Worm (Caenorhabditis elegans) whole organism, L3 larva: ENCODE results near the gene C47E8.3.

Experiments
- ZK546.5 ChIP-seq: sonication (generic microtip); optimal IDR thresholded peaks from 2 replicates; lab custom pipeline; 2017; ENCODE audit warnings: missing biosample characterization, missing genetic modification characterization
- ama-1 ChIP-seq: fragments of 150-350 bp; optimal IDR thresholded peaks from 2 replicates; lab custom pipeline; 2018
- ceh-16 ChIP-seq: sonication (generic microtip); optimal IDR thresholded peaks from 2 replicates; lab custom pipeline; 2017; ENCODE audit warnings: missing biosample characterization, missing genetic modification characterization
- ceh-82 ChIP-seq: fragments of 150-350 bp; optimal IDR thresholded peaks from 2 replicates; lab custom pipeline; 2014; ENCODE audit warnings: missing biosample characterization, missing genetic modification characterization
- ceh-9 ChIP-seq: sonication (generic microtip); optimal IDR thresholded peaks from 2 replicates; lab custom pipeline; 2018; ENCODE audit warnings: missing biosample characterization, missing genetic modification characterization
- daf-12 ChIP-seq: fragments of 150-350 bp; optimal IDR thresholded peaks from 2 replicates; lab custom pipeline; 2014; ENCODE audit warnings: missing biosample characterization, missing genetic modification reagents, missing genetic modification characterization
- egl-27 ChIP-seq: sonication (generic microtip); optimal IDR thresholded peaks from 4 replicates; lab custom pipeline; 2017; ENCODE audit warnings: missing biosample characterization, missing genetic modification reagents, missing genetic modification characterization
- egl-5 ChIP-seq: fragments of 150-350 bp; optimal IDR thresholded peaks from 2 replicates; lab custom pipeline; 2017; ENCODE audit warnings: missing biosample characterization, missing genetic modification reagents, missing genetic modification characterization, inconsistent platforms
- elt-1 ChIP-seq: fragments of 150-350 bp; optimal IDR thresholded peaks from 2 replicates; lab custom pipeline; 2014; ENCODE audit warnings: missing biosample characterization, missing genetic modification characterization
- elt-2 ChIP-seq: sonication (generic microtip); optimal IDR thresholded peaks from 2 replicates; lab custom pipeline; 2016; ENCODE audit warnings: missing genetic modification reagents, mild to moderate bottlenecking, missing genetic modification characterization, missing compliant biosample characterization
- elt-3 ChIP-seq, 3 experiments: fragments of 150-350 bp in 1 of 3; sonication (generic microtip) in 2 of 3; optimal IDR thresholded peaks; 2 replicates in 2 of 3; 4 replicates in 1 of 3; lab custom pipeline; 2014 to 2017; ENCODE audit warnings: missing biosample characterization in 3 of 3, missing genetic modification characterization in 3 of 3
- eor-1 ChIP-seq, 2 experiments: fragments of 150-350 bp; optimal IDR thresholded peaks; 2 replicates each; lab custom pipeline; 2014 to 2018; ENCODE audit warnings: missing biosample characterization in 2 of 2, missing genetic modification characterization in 2 of 2
- fkh-10 ChIP-seq: sonication (generic microtip); optimal IDR thresholded peaks from 2 replicates; lab custom pipeline; 2017; ENCODE audit warnings: missing biosample characterization, missing genetic modification reagents, missing genetic modification characterization
- fkh-2 ChIP-seq: fragments of 150-350 bp; optimal IDR thresholded peaks from 2 replicates; lab custom pipeline; 2014; ENCODE audit warnings: missing biosample characterization, missing genetic modification reagents, missing genetic modification characterization
- fos-1 ChIP-seq: fragments of 150-350 bp; optimal IDR thresholded peaks from 2 replicates; lab custom pipeline; 2014; ENCODE audit warnings: missing biosample characterization, missing genetic modification characterization
- hmg-11 ChIP-seq: sonication (generic microtip); optimal IDR thresholded peaks from 2 replicates; lab custom pipeline; 2016; ENCODE audit warnings: missing genetic modification characterization, missing compliant biosample characterization
- jun-1 ChIP-seq: fragments of 150-350 bp; optimal IDR thresholded peaks from 2 replicates; lab custom pipeline; 2014; ENCODE audit warnings: missing biosample characterization, missing genetic modification reagents, missing genetic modification characterization
- lin-15B ChIP-seq: fragments of 150-350 bp; optimal IDR thresholded peaks from 2 replicates; lab custom pipeline; 2014; ENCODE audit warnings: missing biosample characterization, missing genetic modification characterization
- lin-39 ChIP-seq: fragments of 150-350 bp; optimal IDR thresholded peaks from 2 replicates; lab custom pipeline; 2018; ENCODE audit warnings: missing biosample characterization, missing genetic modification reagents, missing genetic modification characterization
- lsy-12 ChIP-seq: sonication (generic microtip); optimal IDR thresholded peaks from 2 replicates; lab custom pipeline; 2016; ENCODE audit warnings: mild to moderate bottlenecking, missing genetic modification characterization, missing compliant biosample characterization
- mdl-1 ChIP-seq: fragments of 150-350 bp; optimal IDR thresholded peaks from 2 replicates; lab custom pipeline; 2014; ENCODE audit warnings: missing biosample characterization, missing genetic modification characterization
- nhr-11 ChIP-seq: fragments of 150-350 bp; optimal IDR thresholded peaks from 2 replicates; lab custom pipeline; 2014; ENCODE audit warnings: missing biosample characterization, missing genetic modification characterization
- nhr-12 ChIP-seq: fragments of 150-350 bp; optimal IDR thresholded peaks from 2 replicates; lab custom pipeline; 2014; ENCODE audit warnings: missing biosample characterization, missing genetic modification characterization
- nhr-23 ChIP-seq: fragments of 150-350 bp; optimal IDR thresholded peaks from 2 replicates; lab custom pipeline; 2014; ENCODE audit warnings: missing biosample characterization, missing genetic modification reagents, missing genetic modification characterization
- nhr-237 ChIP-seq: fragments of 150-350 bp; optimal IDR thresholded peaks from 2 replicates; lab custom pipeline; 2014; ENCODE audit warnings: missing biosample characterization, missing genetic modification characterization
- nhr-28 ChIP-seq: fragments of 150-350 bp; optimal IDR thresholded peaks from 2 replicates; lab custom pipeline; 2014; ENCODE audit warnings: missing biosample characterization, missing genetic modification characterization
- nhr-67 ChIP-seq: fragments of 150-350 bp; optimal IDR thresholded peaks from 2 replicates; lab custom pipeline; 2014; ENCODE audit warnings: missing biosample characterization, missing genetic modification characterization
- nhr-76 ChIP-seq: fragments of 150-350 bp; sonication (generic microtip); optimal IDR thresholded peaks from 5 replicates; lab custom pipeline; 2014; ENCODE audit warnings: missing biosample characterization, missing genetic modification characterization
- nhr-77 ChIP-seq: fragments of 150-350 bp; optimal IDR thresholded peaks from 2 replicates; lab custom pipeline; 2014; ENCODE audit warnings: missing biosample characterization, missing genetic modification characterization
- pha-4 ChIP-seq: fragments of 150-350 bp; optimal IDR thresholded peaks from 2 replicates; lab custom pipeline; 2014; ENCODE audit warnings: missing biosample characterization, missing genetic modification reagents, missing genetic modification characterization
- pqm-1 ChIP-seq: fragments of 150-350 bp; optimal IDR thresholded peaks from 2 replicates; lab custom pipeline; 2017; ENCODE audit warnings: missing biosample characterization, missing genetic modification characterization, inconsistent platforms
- sea-2 ChIP-seq: fragments of 150-350 bp; sonication (generic microtip); optimal IDR thresholded peaks from 4 replicates; lab custom pipeline; 2014; ENCODE audit warnings: missing biosample characterization, missing genetic modification reagents, missing genetic modification characterization
- skn-1 ChIP-seq: fragments of 150-350 bp; optimal IDR thresholded peaks from 2 replicates; lab custom pipeline; 2014; ENCODE audit warnings: missing biosample characterization, missing genetic modification characterization
- snpc-4 ChIP-seq: fragments of 150-350 bp; optimal IDR thresholded peaks from 2 replicates; lab custom pipeline; 2014; ENCODE audit warnings: missing biosample characterization, missing genetic modification characterization
- tbx-2 ChIP-seq: sonication (generic microtip); optimal IDR thresholded peaks from 2 replicates; lab custom pipeline; 2016; ENCODE audit warnings: mild to moderate bottlenecking, missing genetic modification characterization, missing compliant biosample characterization
- unc-62 ChIP-seq: fragments of 150-350 bp; sonication (generic microtip); optimal IDR thresholded peaks from 4 replicates; lab custom pipeline; 2014; ENCODE audit warnings: missing biosample characterization, missing genetic modification reagents, missing genetic modification characterization
- zag-1 ChIP-seq: fragments of 150-350 bp; optimal IDR thresholded peaks from 2 replicates; lab custom pipeline; 2014; ENCODE audit warnings: missing biosample characterization, missing genetic modification characterization
- ztf-11 ChIP-seq: fragments of 150-350 bp; optimal IDR thresholded peaks from 2 replicates; lab custom pipeline; 2014; ENCODE audit warnings: missing biosample characterization, missing genetic modification characterization
- ztf-4 ChIP-seq: fragments of 150-350 bp; optimal IDR thresholded peaks from 2 replicates; lab custom pipeline; 2014; ENCODE audit warnings: missing biosample characterization, missing genetic modification characterization

Gene C47E8.3

ce11 chrV:14680014-14680413 lies at the start of gene C47E8.3:
C47E8.3 (plus strand) TSS chrV:14680314.
- no peak for TF ChIP-seq nhr-67 (tag; lab: Kevin White, UChicago)
- no peak for TF ChIP-seq nhr-11 (tag; lab: Kevin White, UChicago)
- no peak for TF ChIP-seq lin-15B (tag; lab: Kevin White, UChicago)
- TF ChIP-seq fkh-2, result no peak

DNA sequence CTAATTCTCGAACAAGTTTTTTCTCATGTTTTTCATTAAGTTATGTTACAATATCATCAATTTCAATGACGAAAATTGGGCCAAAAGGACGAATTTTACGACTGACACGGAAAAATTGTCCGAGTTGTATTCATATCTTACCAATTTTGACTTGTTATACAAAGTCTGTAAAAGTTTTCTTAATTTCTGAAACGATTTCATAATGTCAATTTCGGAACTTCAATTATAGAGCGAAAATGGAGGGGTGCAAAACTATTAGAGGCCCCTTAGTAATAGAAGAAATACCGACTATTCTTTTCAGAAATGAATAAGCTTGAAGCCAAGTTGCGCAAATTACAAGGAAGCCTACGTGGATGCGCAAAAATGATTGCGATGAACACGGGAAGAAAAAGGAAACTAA lies 48.5 kb upstream of the C47E8.3 start, which contains the start of gene F43D2.3:
TSS of gene F43D2.3 (plus strand) at position 301 of the 400 bp plus-strand sequence.
- TF ChIP-seq eor-1 (tag; optimal IDR thresholded peaks at IDR 0.05; lab: Kevin White, UChicago) (no peak), nhr-237 (tag; lab: Kevin White, UChicago) (no peak), tbx-2 (tag; lab: Kevin White, UChicago) (no peak), snpc-4 (tag; lab: Kevin White, UChicago) (no peak), nhr-11 (tag; lab: Kevin White, UChicago) (no peak), hmg-11 (no peak)

ce11 chrV:14633319-14633718 lies 46.8 kb upstream of the C47E8.3 start:
- TF ChIP-seq ztf-11 (no peak), nhr-23 (peak; percentile 14)

DNA sequence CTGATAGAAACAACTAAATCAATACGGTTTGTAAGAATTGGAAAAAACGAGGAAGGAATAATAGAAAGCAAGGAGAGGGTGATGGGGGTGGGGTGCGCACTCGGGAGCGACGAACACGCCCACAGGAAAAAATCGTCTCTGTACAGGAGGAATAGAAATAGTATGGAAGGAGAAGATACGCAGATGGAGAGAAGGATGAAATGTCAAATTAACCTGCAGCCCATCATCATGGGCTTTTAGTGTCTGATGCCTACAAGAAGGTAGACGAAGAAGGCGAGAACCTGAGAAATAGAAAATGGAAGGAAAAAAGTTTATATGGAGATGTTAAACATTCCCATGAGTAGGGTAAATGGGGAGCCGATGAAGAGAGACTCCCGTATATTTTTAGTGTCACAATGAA lies 45.0 kb upstream of the C47E8.3 start, which contains the start of gene F43D2.6:
TSS of gene F43D2.6 (minus strand) at position 62 of the 400 bp plus-strand sequence.
- TF ChIP-seq snpc-4 (tag; lab: Kevin White, UChicago) (no peak), nhr-23 (no peak), sea-2 (GFP tag; lab: Kevin White, UChicago) (no peak), pha-4 (tag; lab: Kevin White, UChicago) (no peak), unc-62 (no peak), fkh-2 (no peak), skn-1 (tag; lab: Kevin White, UChicago) (no peak), nhr-77 (tag; lab: Kevin White, UChicago) (no peak), elt-3 (tag; optimal IDR thresholded peaks at IDR 0.05; lab: Kevin White, UChicago) (no peak), pqm-1 (tag; lab: Kevin White, UChicago) (no peak), lin-15B (tag; lab: Kevin White, UChicago) (no peak), elt-2 (tag; lab: Kevin White, UChicago) (no peak), lsy-12 (tag; lab: Kevin White, UChicago) (no peak), eor-1 (tag; optimal IDR thresholded peaks at IDR 0.05; lab: Kevin White, UChicago) (no peak), nhr-12 (tag; lab: Kevin White, UChicago) (no peak)
- TF ChIP-seq, all 47 proteins: peak for 0

DNA sequence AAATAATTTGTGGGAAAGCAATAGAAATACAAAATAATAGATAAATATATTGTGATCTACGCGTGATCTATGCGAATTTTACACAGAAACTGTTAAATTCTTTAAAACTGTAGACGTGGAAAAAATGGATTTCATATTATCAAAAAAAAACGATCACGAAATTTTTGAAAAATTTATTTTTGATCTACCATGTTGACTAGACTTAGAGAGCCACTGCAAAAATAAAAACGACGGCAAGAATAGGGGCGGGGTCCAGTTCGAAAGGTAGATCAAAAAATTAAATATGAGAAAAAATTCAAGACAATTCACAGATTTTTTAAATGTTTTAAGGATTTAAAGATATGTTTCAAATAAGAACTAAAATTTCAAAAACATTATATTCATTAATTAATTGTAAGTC lies 42.0 kb upstream of the C47E8.3 start:
- TF ChIP-seq ZK546.5 (tag; lab: Kevin White, UChicago), result no peak
- TF ChIP-seq mdl-1 (tag; lab: Kevin White, UChicago), result no peak
- TF ChIP-seq zag-1 (tag; lab: Kevin White, UChicago), result no peak
- no peak for TF ChIP-seq ceh-9 (tag; lab: Kevin White, UChicago)
- no peak for TF ChIP-seq fkh-10 (GFP tag; lab: Kevin White, UChicago)
- TF ChIP-seq ama-1 (lab: Kevin White, UChicago), result no peak

ce11 chrV:14640071-14640470 lies 40.0 kb upstream of the C47E8.3 start, which contains the start of gene F43D2.7:
F43D2.7 (minus strand) TSS chrV:14640171.
- TF ChIP-seq tbx-2 (tag; lab: Kevin White, UChicago) (no peak), fkh-10 (GFP tag; lab: Kevin White, UChicago) (no peak), egl-5 (no peak), ceh-9 (tag; lab: Kevin White, UChicago) (no peak), nhr-76 (tag; lab: Kevin White, UChicago) (no peak), fkh-2 (no peak)

DNA sequence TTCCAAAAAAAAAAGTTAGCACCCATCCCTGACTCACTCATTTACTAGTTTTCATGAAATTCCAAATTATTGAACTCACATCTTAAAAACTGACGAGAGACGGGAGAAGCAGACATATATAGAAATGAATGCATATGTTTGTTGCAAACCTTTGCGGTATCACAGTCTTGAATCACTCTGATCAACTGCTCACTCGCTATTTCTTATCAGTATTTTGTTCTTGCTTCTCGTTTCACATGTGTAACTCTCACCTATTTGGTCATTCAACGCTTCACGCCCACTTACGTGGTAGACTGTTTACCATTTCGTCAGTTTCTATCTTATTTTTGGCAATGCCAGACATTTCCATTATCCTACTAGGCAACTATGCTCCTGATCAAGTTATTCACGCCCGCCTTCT lies 39.3 kb upstream of the C47E8.3 start, which contains the start of gene C54G10.1:
TSS of gene C54G10.1 (plus strand) at position 333 of the 400 bp plus-strand sequence.
- TF ChIP-seq ceh-82 (tag; lab: Kevin White, UChicago) (no peak), ztf-4 (tag; lab: Kevin White, UChicago) (no peak), nhr-12 (tag; lab: Kevin White, UChicago) (no peak), pqm-1 (tag; lab: Kevin White, UChicago) (peak; percentile 72), unc-62 (no peak), lin-39 (tag; lab: Kevin White, UChicago) (no peak), elt-1 (tag; lab: Kevin White, UChicago) (no peak), ceh-16 (tag; lab: Kevin White, UChicago) (no peak), lsy-12 (tag; lab: Kevin White, UChicago) (no peak), zag-1 (tag; lab: Kevin White, UChicago) (no peak), eor-1 (tag; optimal IDR thresholded peaks at IDR 0.05; lab: Kevin White, UChicago) (no peak), daf-12 (tag; lab: Kevin White, UChicago) (no peak), nhr-28 (tag; lab: Kevin White, UChicago) (no peak), snpc-4 (tag; lab: Kevin White, UChicago) (no peak), tbx-2 (tag; lab: Kevin White, UChicago) (no peak), nhr-67 (tag; lab: Kevin White, UChicago) (no peak), sea-2 (GFP tag; lab: Kevin White, UChicago) (no peak), nhr-23 (no peak), nhr-11 (tag; lab: Kevin White, UChicago) (no peak), egl-27 (tag; lab: Kevin White, UChicago) (no peak), fos-1 (tag; lab: Kevin White, UChicago) (no peak), lin-15B (tag; lab: Kevin White, UChicago) (no peak), pha-4 (tag; lab: Kevin White, UChicago) (peak; percentile 22), elt-2 (tag; lab: Kevin White, UChicago) (peak; percentile 83), jun-1 (peak; percentile 15), ama-1 (lab: Kevin White, UChicago) (no peak), skn-1 (tag; lab: Kevin White, UChicago) (no peak)
